Worm (Caenorhabditis elegans) whole organism, midembryonic: ENCODE data around the gene C15C8.4.

Experiments used
- T22C8.4 ChIP-seq: fragments of 200-800 bp; sonication (Bioruptor generic); IDR thresholded peaks from 2 replicates; pipeline ENCODE4 v1.3.6; 2022; ENCODE audit warnings: missing genetic modification characterization, missing compliant biosample characterization
- flt-1 ChIP-seq: fragments of 200-800 bp; sonication (Bioruptor generic); IDR thresholded peaks from 2 replicates; pipeline ENCODE4 v1.3.6; 2022; ENCODE audit warnings: missing genetic modification characterization, missing compliant biosample characterization
- ref-1 ChIP-seq: fragments of 200-800 bp; sonication (Bioruptor generic); conservative IDR thresholded peaks from 2 replicates; pipeline ENCODE4 v1.3.6; 2022; ENCODE audit warnings: missing genetic modification reagents, missing genetic modification characterization, missing compliant biosample characterization

ce11 chrV:12728062-12728665 is 19.1 kb downstream of the C15C8.4 start, which contains the start of the genes rpl-28 and mrpl-49:
- TF ChIP-seq T22C8.4 (no peak), ref-1 (no peak), flt-1 (GFP tag; lab: Robert Waterston, UW) (no peak)
